Worm (Caenorhabditis elegans): ENCODE data around the gene CC8.3.

Gene CC8.3

ce11 chrIV:3642189-3642588 is at the start of gene CC8.3:
TSS of gene CC8.3 (minus strand) at chrIV:3642289.
- TF ChIP-seq rnt-1 (tag; optimal IDR thresholded peaks at IDR 0.05) (no peak), irx-1 (tag; optimal IDR thresholded peaks at IDR 0.05) (no peak), hlh-4 (tag; optimal IDR thresholded peaks at IDR 0.05) (no peak), fkh-4 (tag; optimal IDR thresholded peaks at IDR 0.05; ENCODE audit: borderline replicate concordance) (no peak), xbp-1 (tag; optimal IDR thresholded peaks at IDR 0.05) (no peak), mab-9 (GFP tag; IDR thresholded peaks at IDR 0.05) (no peak), nhr-85 (tag) (no peak), aly-2 (tag; optimal IDR thresholded peaks at IDR 0.05) (no peak), efl-1 (optimal IDR thresholded peaks at IDR 0.05) (no peak), efl-1 (GFP tag; optimal IDR thresholded peaks at IDR 0.05 in 1 of 2) (no peak), snu-23 (GFP tag; optimal IDR thresholded peaks at IDR 0.05) (no peak), nhr-12 (tag; optimal IDR thresholded peaks at IDR 0.05) (no peak), ceh-8 (GFP tag; optimal IDR thresholded peaks at IDR 0.05) (no peak)

- TF ChIP-seq nhr-84 (tag; optimal IDR thresholded peaks at IDR 0.05) (no peak), ceh-8 (GFP tag; optimal IDR thresholded peaks at IDR 0.05) (no peak), nhr-12 (tag; optimal IDR thresholded peaks at IDR 0.05) (no peak), ceh-88 (GFP tag; IDR thresholded peaks at IDR 0.05) (no peak)
Measured at ce11 chrIV:3688050-3688449, 46.0 kb upstream of the CC8.3 start.

- TF ChIP-seq efl-1 (optimal IDR thresholded peaks at IDR 0.05) (no peak), efl-1 (GFP tag; optimal IDR thresholded peaks at IDR 0.05 in 1 of 2) (no peak), zip-4 (GFP tag; optimal IDR thresholded peaks at IDR 0.05) (no peak), grh-1 (GFP tag; IDR thresholded peaks at IDR 0.05) (no peak), hlh-17 (GFP tag; optimal IDR thresholded peaks at IDR 0.05; ENCODE audit: borderline replicate concordance) (no peak), egl-27 (tag; optimal IDR thresholded peaks at IDR 0.05) (no peak), aly-2 (tag; optimal IDR thresholded peaks at IDR 0.05) (no peak), ces-1 (GFP tag; optimal IDR thresholded peaks at IDR 0.05) (no peak), mdl-1 (tag; optimal IDR thresholded peaks at IDR 0.05) (no peak), unc-62 (GFP tag; optimal IDR thresholded peaks at IDR 0.05) (no peak)
Measured at ce11 chrIV:3686765-3687164, 44.7 kb upstream of the CC8.3 start, which contains the start of gene map-1. TSS of gene map-1 (minus strand) at chrIV:3686865.

ce11 chrIV:3686260-3686659 is 44.2 kb upstream of the CC8.3 start:
- TF ChIP-seq ceh-63 (GFP tag; optimal IDR thresholded peaks at IDR 0.05) (peak; percentile 14), vab-15 (tag; optimal IDR thresholded peaks at IDR 0.05) (no peak), ceh-90 (tag; optimal IDR thresholded peaks at IDR 0.05) (no peak)

- TF ChIP-seq hlh-17 (GFP tag; optimal IDR thresholded peaks at IDR 0.05; ENCODE audit: borderline replicate concordance) = no peak
- TF ChIP-seq nhr-19 (GFP tag; conservative IDR thresholded peaks at IDR 0.05) = no peak
- TF ChIP-seq efl-1 (optimal IDR thresholded peaks at IDR 0.05) = no peak
- TF ChIP-seq efl-1 (GFP tag; optimal IDR thresholded peaks at IDR 0.05 in 1 of 2) = peak in 1 of 2 experiments; percentile 47
Measured at ce11 chrIV:3681763-3682162, 39.7 kb upstream of the CC8.3 start.

- TF ChIP-seq sptf-1 (tag; optimal IDR thresholded peaks at IDR 0.05) (no peak), ceh-88 (GFP tag; IDR thresholded peaks at IDR 0.05) (no peak), F16B12.6 (tag; optimal IDR thresholded peaks at IDR 0.05) (no peak), unc-130 (tag; optimal IDR thresholded peaks at IDR 0.05) (no peak)
Measured at ce11 chrIV:3668603-3669002, 26.5 kb upstream of the CC8.3 start, which contains the start of gene fmil-1. TSS of gene fmil-1 (minus strand) at chrIV:3668703.

- no peak for TF ChIP-seq C04F5.9 (tag; optimal IDR thresholded peaks at IDR 0.05)
- no peak for TF ChIP-seq efl-1 (optimal IDR thresholded peaks at IDR 0.05)
- peak in 1 of 2 experiments; percentile 52 for TF ChIP-seq efl-1 (GFP tag; optimal IDR thresholded peaks at IDR 0.05 in 1 of 2)
- TF ChIP-seq rnt-1 (tag; optimal IDR thresholded peaks at IDR 0.05) = no peak
- TF ChIP-seq fkh-4 (tag; optimal IDR thresholded peaks at IDR 0.05; ENCODE audit: borderline replicate concordance) = no peak
- peak; percentile 83 for TF ChIP-seq fkh-10 (GFP tag; optimal IDR thresholded peaks at IDR 0.05)
- no peak for TF ChIP-seq tbx-2 (tag; optimal IDR thresholded peaks at IDR 0.05)
- no peak for TF ChIP-seq nhr-47 (tag; optimal IDR thresholded peaks at IDR 0.05)
- no peak for TF ChIP-seq ceh-82 (tag; optimal IDR thresholded peaks at IDR 0.05)
- peak; percentile 50 for TF ChIP-seq lin-14 (GFP tag; optimal IDR thresholded peaks at IDR 0.05)
- no peak for TF ChIP-seq ets-5 (GFP tag; IDR thresholded peaks at IDR 0.05)
- no peak for TF ChIP-seq sptf-1 (tag; optimal IDR thresholded peaks at IDR 0.05)
- TF ChIP-seq lin-39 (tag; optimal IDR thresholded peaks at IDR 0.05) = no peak
Measured at ce11 chrIV:3667796-3668195, 25.7 kb upstream of the CC8.3 start.
